Fruit fly (Drosophila melanogaster): ENCODE data around the gene CG18178.

The CG18178 gene

DNA sequence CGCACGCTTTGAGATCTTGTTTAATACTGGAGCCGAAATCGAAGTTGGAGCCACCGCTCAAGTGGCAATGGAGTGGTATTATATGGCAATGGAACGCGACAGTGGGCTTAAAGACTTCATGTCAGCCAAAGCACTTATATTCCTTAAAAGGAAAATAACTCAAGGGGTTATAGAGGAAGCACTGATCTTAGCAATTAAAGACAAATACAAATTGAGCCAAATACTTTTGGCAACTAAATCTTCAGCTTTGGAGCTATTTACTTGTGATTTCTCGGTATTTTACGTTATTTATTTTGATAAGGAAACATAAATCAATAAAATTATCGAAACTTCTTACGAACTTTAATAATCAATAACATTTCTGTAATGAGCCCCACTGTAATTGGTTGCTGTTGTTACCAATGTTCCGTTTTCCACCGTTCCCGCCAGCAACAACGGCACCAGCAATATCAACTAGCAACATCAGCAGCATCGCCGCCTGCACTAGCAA is 25.2 kb upstream of the CG18178 start (continued):
- TF ChIP-seq CG17612 (GFP tag; IDR thresholded peaks at IDR 0.05) (peak; percentile 72), CG10979 (tag; optimal IDR thresholded peaks at IDR 0.05) (peak; percentile 96), chif (GFP tag; optimal IDR thresholded peaks at IDR 0.05) (peak; percentile 49 to 81), TFAM (GFP tag; optimal IDR thresholded peaks at IDR 0.05) (peak; percentile 55), sr (GFP tag; IDR thresholded peaks at IDR 0.05) (peak; percentile 62; the same call in 1 of the 3 replicates), B-H1 (GFP tag; IDR thresholded peaks at IDR 0.05) (peak; percentile 80), Sry-δ (GFP tag; optimal IDR thresholded peaks at IDR 0.05) (peak; percentile 59), B-H2 (GFP tag; optimal IDR thresholded peaks at IDR 0.05) (peak; percentile 13), D (optimal IDR thresholded peaks at IDR 0.05) (no peak), D (GFP tag; optimal IDR thresholded peaks at IDR 0.05) (peak; percentile 95), Med (GFP tag) (peak; percentile 91), CG15514 (GFP tag; optimal IDR thresholded peaks at IDR 0.05) (peak; percentile 74), repo (GFP tag; optimal IDR thresholded peaks at IDR 0.05) (peak; percentile 87), CG16813 (GFP tag; IDR thresholded peaks at IDR 0.05; ENCODE audit: partially characterized antibody) (no peak), Dll (GFP tag; IDR thresholded peaks at IDR 0.05; ENCODE audit: partially characterized antibody) (no peak), CG15479 (GFP tag; optimal IDR thresholded peaks at IDR 0.05) (no peak), CG11093 (GFP tag; IDR thresholded peaks at IDR 0.05) (peak; percentile 82), CHES-1-like (GFP tag; optimal IDR thresholded peaks at IDR 0.05) (peak; percentile 27), Hand (GFP tag; optimal IDR thresholded peaks at IDR 0.05) (peak; percentile 42), CG1832 (GFP tag; optimal IDR thresholded peaks at IDR 0.05) (no peak), pzg (GFP tag; optimal IDR thresholded peaks at IDR 0.05) (no peak), HmgD (GFP tag; optimal IDR thresholded peaks at IDR 0.05) (no peak), Blimp-1 (GFP tag; optimal IDR thresholded peaks at IDR 0.05) (peak; percentile 92), pros (GFP tag; optimal IDR thresholded peaks at IDR 0.05) (peak; percentile 27), onecut (GFP tag; IDR thresholded peaks at IDR 0.05) (peak; percentile 86), Hr78 (GFP tag; optimal IDR thresholded peaks at IDR 0.05) (peak in 1 of 2 experiments; percentile 79), nom (GFP tag; optimal IDR thresholded peaks at IDR 0.05) (peak; percentile 94), vvl (GFP tag; IDR thresholded peaks at IDR 0.05) (peak; percentile 89), CG30431 (GFP tag; optimal IDR thresholded peaks at IDR 0.05) (no peak), dm (GFP tag; optimal IDR thresholded peaks at IDR 0.05) (peak; percentile 7), esg (GFP tag; conservative IDR thresholded peaks at IDR 0.05) (peak; percentile 79)

DNA sequence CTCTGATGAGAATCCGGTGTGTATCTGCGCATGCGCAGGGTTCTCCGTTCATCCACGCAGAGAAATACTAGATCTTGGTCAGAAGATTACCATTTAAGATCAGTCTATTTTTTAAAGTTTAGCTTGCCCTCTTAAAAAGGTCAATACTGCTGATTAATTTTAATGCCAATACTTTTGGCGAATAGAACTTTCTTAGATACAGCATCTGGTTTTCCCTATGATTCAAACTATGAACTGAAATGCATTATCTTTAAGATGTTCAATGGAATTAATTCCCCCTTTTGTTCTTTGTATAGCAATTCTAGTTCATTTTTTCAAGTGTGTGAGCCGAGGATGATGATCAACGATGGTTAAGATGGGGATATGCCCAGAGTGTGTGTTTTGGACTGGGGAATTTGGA is 23.4 kb upstream of the CG18178 start:
- TF ChIP-seq org-1 (GFP tag; optimal IDR thresholded peaks at IDR 0.05) (no peak), kni (GFP tag; optimal IDR thresholded peaks at IDR 0.05) (no peak), aop (GFP tag; IDR thresholded peaks at IDR 0.05) (no peak), CG4424 (GFP tag; optimal IDR thresholded peaks at IDR 0.05) (peak; percentile 9), CG14667 (GFP tag; IDR thresholded peaks at IDR 0.05) (no peak), kay (GFP tag; optimal IDR thresholded peaks at IDR 0.05) (no peak), Blimp-1 (GFP tag; optimal IDR thresholded peaks at IDR 0.05) (peak; percentile 27), CG6654 (GFP tag; optimal IDR thresholded peaks at IDR 0.05) (no peak), CG13894 (tag; optimal IDR thresholded peaks at IDR 0.05) (no peak), prd (optimal IDR thresholded peaks at IDR 0.05) (no peak), prd (GFP tag; IDR thresholded peaks at IDR 0.05) (peak; percentile 24; the same call in 1 of the 3 replicates), Lhr (GFP tag; optimal IDR thresholded peaks at IDR 0.05) (no peak), HLH3B (GFP tag; IDR thresholded peaks at IDR 0.05) (no peak), CG14050 (GFP tag; IDR thresholded peaks at IDR 0.05) (no peak), Hr51 (GFP tag; optimal IDR thresholded peaks at IDR 0.05) (no peak), CG18011 (GFP tag; optimal IDR thresholded peaks at IDR 0.05) (no peak), CG14710 (tag; optimal IDR thresholded peaks at IDR 0.05) (peak; percentile 50), Nf-YB (GFP tag; optimal IDR thresholded peaks at IDR 0.05) (no peak), chm (GFP tag; IDR thresholded peaks at IDR 0.05) (no peak), CoRest (tag; optimal IDR thresholded peaks at IDR 0.05) (no peak), CG17912 (GFP tag; optimal IDR thresholded peaks at IDR 0.05) (no peak)

Measured in whole organism, embryonic.